Worm (Caenorhabditis elegans) whole organism, young adult: ENCODE results near the gene zzz-1.

Experiments used
- B0035.1 ChIP-seq: sonication (generic microtip); optimal IDR thresholded peaks from 2 replicates; lab custom pipeline; 2016; ENCODE audit warnings: missing genetic modification characterization, mild to moderate bottlenecking, missing compliant biosample characterization, missing genotype, missing genetic modification reagents
- F10E7.11 ChIP-seq: sonication (generic microtip); optimal IDR thresholded peaks from 2 replicates; lab custom pipeline; 2017; ENCODE audit warnings: mild to moderate bottlenecking, missing genetic modification characterization, moderate library complexity, missing compliant biosample characterization
- F22D6.2 ChIP-seq: sonication (generic microtip); optimal IDR thresholded peaks from 2 replicates; lab custom pipeline; 2016; ENCODE audit warnings: mild to moderate bottlenecking, missing genetic modification characterization, missing compliant biosample characterization
- F23B12.7 ChIP-seq: sonication (generic microtip); optimal IDR thresholded peaks from 2 replicates; lab custom pipeline; 2017; ENCODE audit warnings: missing genetic modification characterization, mild to moderate bottlenecking, missing compliant biosample characterization, antibody characterized with exemption, moderate library complexity; ENCODE audit not compliant: insufficient read depth
- F33H1.4 ChIP-seq: fragments of 200-800 bp; sonication (Bioruptor generic); IDR thresholded peaks from 2 replicates; pipeline ENCODE4 v1.3.6; 2022; ENCODE audit warnings: missing genetic modification reagents, missing genetic modification characterization, missing compliant biosample characterization
- F37B4.10 ChIP-seq: fragments of 200-800 bp; sonication (Bioruptor generic); IDR thresholded peaks from 2 replicates; pipeline ENCODE4 v1.3.6; 2022; ENCODE audit warnings: missing genetic modification characterization, missing compliant biosample characterization
- F39B2.1 ChIP-seq: fragments of 200-800 bp; sonication (Bioruptor generic); IDR thresholded peaks from 2 replicates; pipeline ENCODE4 v1.3.6; 2022; ENCODE audit warnings: missing genetic modification reagents, missing genetic modification characterization, missing compliant biosample characterization
- F55B11.4 ChIP-seq: sonication (generic microtip); optimal IDR thresholded peaks from 2 replicates; lab custom pipeline; 2016; ENCODE audit warnings: missing compliant biosample characterization, missing genetic modification characterization, borderline replicate concordance; ENCODE audit not compliant: insufficient read depth
- F57C9.4 ChIP-seq: sonication (generic microtip); optimal IDR thresholded peaks from 2 replicates; lab custom pipeline; 2017; ENCODE audit warnings: mild to moderate bottlenecking, missing genetic modification characterization, missing compliant biosample characterization
- Y53G8AR.9 ChIP-seq: fragments of 200-800 bp; sonication (Bioruptor generic); conservative IDR thresholded peaks from 2 replicates; pipeline ENCODE4 v1.3.6; 2022; ENCODE audit warnings: missing genetic modification reagents, missing genetic modification characterization, missing compliant biosample characterization
- Y79H2A.3 ChIP-seq: fragments of 200-800 bp; sonication (Bioruptor generic); conservative IDR thresholded peaks from 2 replicates; pipeline ENCODE4 v1.3.6; 2022; ENCODE audit warnings: missing genetic modification reagents, missing genetic modification characterization, missing compliant biosample characterization
- ZK185.1 ChIP-seq: sonication (generic microtip); optimal IDR thresholded peaks from 2 replicates; lab custom pipeline; 2016; ENCODE audit warnings: mild to moderate bottlenecking, missing genetic modification characterization, missing compliant biosample characterization; ENCODE audit not compliant: poor library complexity, severe bottlenecking
- akir-1 ChIP-seq: fragments of 200-800 bp; sonication (Bioruptor generic); optimal IDR thresholded peaks from 2 replicates; lab custom pipeline; 2018; ENCODE audit warnings: mild to moderate bottlenecking, missing genetic modification characterization, moderate library complexity, missing compliant biosample characterization
- ama-1 ChIP-seq, 3 experiments: fragments of 150-350 bp in 1 of 3; sonication (generic microtip) in 2 of 3; optimal IDR thresholded peaks; 2 replicates each; lab custom pipeline; 2014 to 2018; ENCODE audit warnings: missing biosample characterization in 2 of 3, missing genetic modification characterization in 2 of 3, missing genetic modification reagents in 2 of 3
- aptf-2 ChIP-seq: fragments of 200-800 bp; sonication (Bioruptor generic); conservative IDR thresholded peaks from 2 replicates; pipeline ENCODE4 v1.3.6; 2022; ENCODE audit warnings: missing genetic modification reagents, missing genetic modification characterization, missing compliant biosample characterization
- athp-1 ChIP-seq: sonication (generic microtip); optimal IDR thresholded peaks from 2 replicates; lab custom pipeline; 2017; ENCODE audit warnings: mild to moderate bottlenecking, missing genetic modification characterization, missing compliant biosample characterization
- attf-3 ChIP-seq: fragments of 200-800 bp; sonication (Bioruptor generic); conservative IDR thresholded peaks from 2 replicates; pipeline ENCODE4 v1.3.6; 2022; ENCODE audit warnings: missing genetic modification reagents, missing genetic modification characterization, missing compliant biosample characterization
- attf-5 ChIP-seq: fragments of 200-800 bp; sonication (Bioruptor generic); optimal IDR thresholded peaks from 2 replicates; lab custom pipeline; 2018; ENCODE audit warnings: mild to moderate bottlenecking, missing genetic modification characterization, missing compliant biosample characterization
- bed-1 ChIP-seq: fragments of 200-800 bp; sonication (Bioruptor generic); IDR thresholded peaks from 2 replicates; pipeline ENCODE4 v1.3.6; 2022; ENCODE audit warnings: missing genetic modification reagents, missing genetic modification characterization, missing compliant biosample characterization
- bed-2 ChIP-seq: fragments of 200-800 bp; sonication (Bioruptor generic); IDR thresholded peaks from 2 replicates; pipeline ENCODE4 v1.3.6; 2022; ENCODE audit warnings: missing genetic modification reagents, missing genetic modification characterization, missing compliant biosample characterization
- ccch-3 ChIP-seq: fragments of 200-800 bp; sonication (Bioruptor generic); optimal IDR thresholded peaks from 2 replicates; lab custom pipeline; 2018; ENCODE audit warnings: mild to moderate bottlenecking, missing genetic modification characterization, missing compliant biosample characterization
- ceh-27 ChIP-seq: fragments of 200-800 bp; sonication (Bioruptor generic); optimal IDR thresholded peaks from 2 replicates; lab custom pipeline; 2018; ENCODE audit warnings: mild to moderate bottlenecking, missing genetic modification characterization, moderate library complexity, missing compliant biosample characterization
- ceh-40 ChIP-seq: fragments of 200-800 bp; sonication (Bioruptor generic); IDR thresholded peaks from 2 replicates; pipeline ENCODE4 v1.3.6; 2022; ENCODE audit warnings: missing genetic modification characterization, missing compliant biosample characterization
- ceh-58 ChIP-seq: fragments of 200-800 bp; sonication (Bioruptor generic); IDR thresholded peaks from 2 replicates; pipeline ENCODE4 v1.3.6; 2022; ENCODE audit warnings: missing genetic modification characterization, missing compliant biosample characterization
- ceh-79 ChIP-seq: sonication (generic microtip); optimal IDR thresholded peaks from 2 replicates; lab custom pipeline; 2017; ENCODE audit warnings: mild to moderate bottlenecking, missing genetic modification characterization, missing compliant biosample characterization
- ceh-91 ChIP-seq: fragments of 200-800 bp; sonication (Bioruptor generic); IDR thresholded peaks from 2 replicates; pipeline ENCODE4 v1.3.6; 2022; ENCODE audit warnings: missing genetic modification reagents, missing genetic modification characterization, missing compliant biosample characterization
- chd-7 ChIP-seq: sonication (generic microtip); optimal IDR thresholded peaks from 2 replicates; lab custom pipeline; 2016; ENCODE audit warnings: mild to moderate bottlenecking, missing genetic modification characterization, moderate library complexity, missing compliant biosample characterization
- dox-1 ChIP-seq: fragments of 200-800 bp; sonication (Bioruptor generic); IDR thresholded peaks from 2 replicates; pipeline ENCODE4 v1.3.6; 2022; ENCODE audit warnings: missing genetic modification reagents, missing genetic modification characterization, missing compliant biosample characterization
- efl-1 ChIP-seq: fragments of 150-350 bp; optimal IDR thresholded peaks from 2 replicates; lab custom pipeline; 2014; ENCODE audit warnings: missing biosample characterization, missing genetic modification reagents, missing genetic modification characterization
- egl-18 ChIP-seq: fragments of 200-800 bp; sonication (Bioruptor generic); IDR thresholded peaks from 2 replicates; pipeline ENCODE4 v1.3.6; 2022; ENCODE audit warnings: missing genetic modification reagents, missing genetic modification characterization, missing compliant biosample characterization
- let-607 ChIP-seq, 2 experiments: fragments of 200-800 bp in 1 of 2; sonication (Bioruptor generic) in 1 of 2; sonication (generic microtip) in 1 of 2; optimal IDR thresholded peaks; 2 replicates each; lab custom pipeline; 2016 to 2018; ENCODE audit warnings: mild to moderate bottlenecking in 2 of 2, missing compliant biosample characterization in 2 of 2, missing genetic modification characterization in 2 of 2, moderate library complexity in 2 of 2, missing genotype in 1 of 2
- lin-54 ChIP-seq: fragments of 200-800 bp; sonication (Bioruptor generic); optimal IDR thresholded peaks from 2 replicates; lab custom pipeline; 2018; ENCODE audit warnings: mild to moderate bottlenecking, missing genetic modification characterization, missing compliant biosample characterization
- lir-1 ChIP-seq: fragments of 200-800 bp; sonication (Bioruptor generic); conservative IDR thresholded peaks from 2 replicates; pipeline ENCODE4 v1.3.6; 2022; ENCODE audit warnings: missing genetic modification reagents, missing genetic modification characterization, missing compliant biosample characterization
- madf-3 ChIP-seq: fragments of 200-800 bp; sonication (Bioruptor generic); IDR thresholded peaks from 2 replicates; pipeline ENCODE4 v1.3.6; 2022; ENCODE audit warnings: missing genetic modification reagents, missing genetic modification characterization, missing compliant biosample characterization
- mel-28 ChIP-seq: sonication (generic microtip); optimal IDR thresholded peaks from 2 replicates; lab custom pipeline; 2016; ENCODE audit warnings: borderline replicate concordance, mild to moderate bottlenecking, missing genetic modification characterization, missing compliant biosample characterization
- mxl-1 ChIP-seq: sonication (generic microtip); optimal IDR thresholded peaks from 2 replicates; lab custom pipeline; 2016; ENCODE audit warnings: missing genetic modification characterization, missing compliant biosample characterization
- nfya-1 ChIP-seq: sonication (generic microtip); optimal IDR thresholded peaks from 2 replicates; lab custom pipeline; 2017; ENCODE audit warnings: antibody characterized with exemption, missing compliant biosample characterization, missing genetic modification characterization, borderline replicate concordance; ENCODE audit not compliant: insufficient read depth
- nhr-179 ChIP-seq: sonication (generic microtip); optimal IDR thresholded peaks from 2 replicates; lab custom pipeline; 2016; ENCODE audit warnings: mild to moderate bottlenecking, missing genetic modification characterization, missing compliant biosample characterization
- pbrm-1 ChIP-seq: fragments of 200-800 bp; sonication (Bioruptor generic); IDR thresholded peaks from 2 replicates; pipeline ENCODE4 v1.3.6; 2022; ENCODE audit warnings: missing genetic modification reagents, missing genetic modification characterization, missing compliant biosample characterization
- rcor-1 ChIP-seq: fragments of 200-800 bp; sonication (Bioruptor generic); IDR thresholded peaks from 2 replicates; pipeline ENCODE4 v1.3.6; 2022; ENCODE audit warnings: missing genetic modification reagents, missing genetic modification characterization, missing compliant biosample characterization
- rpc-1 ChIP-seq, 2 experiments: fragments of 150-350 bp in 1 of 2; sonication (generic microtip) in 1 of 2; optimal IDR thresholded peaks; 2 replicates each; lab custom pipeline; 2014 to 2018; ENCODE audit warnings: missing biosample characterization in 1 of 2, missing genetic modification characterization in 1 of 2, missing genetic modification reagents in 1 of 2, missing genotype in 1 of 2
- snpc-4 ChIP-seq, 5 experiments: fragments of 150-350 bp in 1 of 5; sonication (generic microtip) in 4 of 5; optimal IDR thresholded peaks; 2 replicates each; lab custom pipeline; 2014 to 2018; ENCODE audit warnings: missing genetic modification characterization in 5 of 5, missing biosample characterization in 3 of 5, antibody characterized with exemption in 2 of 5, mild to moderate bottlenecking in 2 of 5, missing compliant biosample characterization in 2 of 5, missing genotype in 2 of 5, moderate library complexity in 2 of 5, missing genetic modification reagents in 1 of 5
- sptf-2 ChIP-seq: fragments of 200-800 bp; sonication (Bioruptor generic); optimal IDR thresholded peaks from 2 replicates; lab custom pipeline; 2018; ENCODE audit warnings: mild to moderate bottlenecking, missing genetic modification characterization, missing compliant biosample characterization
- tbx-9 ChIP-seq: sonication (generic microtip); optimal IDR thresholded peaks from 2 replicates; lab custom pipeline; 2016; ENCODE audit warnings: borderline replicate concordance, missing genetic modification characterization, inconsistent platforms, missing compliant biosample characterization
- xnd-1 ChIP-seq: sonication (generic microtip); optimal IDR thresholded peaks from 2 replicates; lab custom pipeline; 2016; ENCODE audit warnings: missing genotype, missing genetic modification reagents, missing genetic modification characterization, missing compliant biosample characterization
- ztf-18 ChIP-seq: sonication (generic microtip); optimal IDR thresholded peaks from 2 replicates; lab custom pipeline; 2016; ENCODE audit warnings: missing genotype, mild to moderate bottlenecking, missing genetic modification characterization, missing compliant biosample characterization
- ztf-26 ChIP-seq: sonication (generic microtip); optimal IDR thresholded peaks from 2 replicates; lab custom pipeline; 2017; ENCODE audit warnings: missing genetic modification characterization, missing compliant biosample characterization

Gene zzz-1

ce11 chrV:10858340-10858739, 50.6 kb downstream of the zzz-1 start (continued):
- TF ChIP-seq F33H1.4 (no peak), lin-54 (peak; percentile 52), xnd-1 (tag; lab: Kevin White, UChicago) (no peak), nfya-1 (tag; lab: Kevin White, UChicago) (no peak), attf-3 (no peak), rpc-1 (optimal IDR thresholded peaks at IDR 0.05; lab: Kevin White, UChicago) (no peak), rpc-1 (tag; optimal IDR thresholded peaks at IDR 0.05; lab: Kevin White, UChicago) (no peak), akir-1 (no peak), Y79H2A.3 (GFP tag; lab: Robert Waterston, UW) (no peak), dox-1 (GFP tag; lab: Robert Waterston, UW) (peak; percentile 63; the same call in 1 of the 2 replicates), F37B4.10 (GFP tag; lab: Robert Waterston, UW) (no peak), F22D6.2 (tag; lab: Kevin White, UChicago) (no peak), athp-1 (tag; lab: Kevin White, UChicago) (no peak), Y53G8AR.9 (GFP tag; lab: Robert Waterston, UW) (no peak), ceh-40 (GFP tag; lab: Robert Waterston, UW) (no peak), egl-18 (GFP tag; lab: Robert Waterston, UW) (no peak), ztf-18 (no peak), ama-1 (optimal IDR thresholded peaks at IDR 0.05; lab: Kevin White, UChicago) (no peak), ama-1 (GFP tag; optimal IDR thresholded peaks at IDR 0.05; lab: Kevin White, UChicago) (no peak), pbrm-1 (GFP tag; lab: Robert Waterston, UW) (no peak), efl-1 (GFP tag; lab: Kevin White, UChicago) (no peak), ztf-26 (peak; percentile 34), mxl-1 (tag; lab: Kevin White, UChicago) (no peak), lir-1 (GFP tag; lab: Robert Waterston, UW) (no peak), let-607 (tag; optimal IDR thresholded peaks at IDR 0.05; lab: Kevin White, UChicago) (peak in 1 of 2 experiments; percentile 21), F55B11.4 (tag; lab: Kevin White, UChicago) (no peak), ZK185.1 (tag; lab: Kevin White, UChicago) (no peak), ceh-58 (GFP tag; lab: Robert Waterston, UW) (no peak), chd-7 (tag; lab: Kevin White, UChicago) (peak; percentile 80), snpc-4 (GFP tag; optimal IDR thresholded peaks at IDR 0.05; lab: Kevin White, UChicago) (no peak), snpc-4 (tag; optimal IDR thresholded peaks at IDR 0.05; lab: Kevin White, UChicago) (peak in 3 of 4 experiments; percentile 4 to 31 (median 8)), ceh-79 (tag; lab: Kevin White, UChicago) (no peak), F10E7.11 (tag; lab: Kevin White, UChicago) (no peak), B0035.1 (no peak), bed-2 (GFP tag; lab: Robert Waterston, UW) (no peak), F39B2.1 (no peak), bed-1 (no peak), ceh-91 (GFP tag; lab: Robert Waterston, UW) (no peak), attf-5 (GFP tag; lab: Kevin White, UChicago) (peak; percentile 31), rcor-1 (GFP tag; lab: Robert Waterston, UW) (no peak), F23B12.7 (tag; lab: Kevin White, UChicago) (no peak), nhr-179 (tag; lab: Kevin White, UChicago) (no peak), ceh-27 (GFP tag; lab: Kevin White, UChicago) (peak; percentile 72), sptf-2 (GFP tag; lab: Kevin White, UChicago) (no peak), madf-3 (no peak), tbx-9 (tag; lab: Kevin White, UChicago) (no peak), ccch-3 (GFP tag; lab: Kevin White, UChicago) (no peak), F57C9.4 (tag; lab: Kevin White, UChicago) (no peak), mel-28 (tag; lab: Kevin White, UChicago) (no peak), aptf-2 (GFP tag; lab: Robert Waterston, UW) (no peak)
